Fruit fly (Drosophila melanogaster) whole organism, adult: ENCODE measurements around the gene Gyf.

Source experiments
- CG11617 ChIP-seq: fragments of 200-800 bp; sonication (Bioruptor generic); optimal IDR thresholded peaks from 2 replicates; lab custom pipeline; 2017; ENCODE audit warnings: mild to moderate bottlenecking, missing biosample characterization, missing genetic modification reagents, missing genetic modification characterization
- CG12768 ChIP-seq: fragments of 200-800 bp; sonication (Bioruptor generic); optimal IDR thresholded peaks from 2 replicates; lab custom pipeline; 2017; ENCODE audit warnings: missing biosample characterization, missing genetic modification characterization, mild to moderate bottlenecking, moderate library complexity, missing genetic modification reagents
- CG14711 ChIP-seq: fragments of 200-800 bp; sonication (Bioruptor generic); optimal IDR thresholded peaks from 2 replicates; lab custom pipeline; 2018; ENCODE audit warnings: missing biosample characterization, mild to moderate bottlenecking, missing genetic modification characterization, moderate library complexity
- CG5204 ChIP-seq: fragments of 200-800 bp; sonication (Bioruptor generic); optimal IDR thresholded peaks from 2 replicates; lab custom pipeline; 2016; ENCODE audit warnings: missing biosample characterization, missing genetic modification characterization
- CG7045 ChIP-seq: fragments of 200-800 bp; sonication (Bioruptor generic); optimal IDR thresholded peaks from 2 replicates; lab custom pipeline; 2017; ENCODE audit warnings: missing biosample characterization, mild to moderate bottlenecking, missing genetic modification characterization
- CG7101 ChIP-seq: fragments of 200-800 bp; sonication (Bioruptor generic); optimal IDR thresholded peaks from 2 replicates; lab custom pipeline; 2018; ENCODE audit warnings: missing biosample characterization, mild to moderate bottlenecking, missing genetic modification characterization, moderate library complexity
- Hr96 ChIP-seq: fragments of 200-800 bp; sonication (Bioruptor generic); optimal IDR thresholded peaks from 2 replicates; lab custom pipeline; 2016; ENCODE audit warnings: missing biosample characterization, missing genetic modification characterization
- cic ChIP-seq: fragments of 200-800 bp; sonication (Bioruptor generic); optimal IDR thresholded peaks from 2 replicates; lab custom pipeline; 2017; ENCODE audit warnings: missing biosample characterization, mild to moderate bottlenecking, missing genetic modification characterization, moderate library complexity
- kay ChIP-seq: fragments of 200-800 bp; sonication (Bioruptor generic); peaks from one replicate; lab custom pipeline; 2016; ENCODE audit warnings: missing biosample characterization, missing genetic modification characterization, borderline replicate concordance
- ovo ChIP-seq: fragments of 200-800 bp; sonication (Bioruptor generic); optimal IDR thresholded peaks from 2 replicates; lab custom pipeline; 2016; ENCODE audit warnings: missing biosample characterization, missing genetic modification characterization
- pad ChIP-seq: fragments of 200-800 bp; sonication (Bioruptor generic); optimal IDR thresholded peaks from 3 replicates; lab custom pipeline; 2017; ENCODE audit warnings: missing biosample characterization, missing genetic modification characterization, mild to moderate bottlenecking, moderate library complexity, missing genetic modification reagents
- tj ChIP-seq: fragments of 200-800 bp; sonication (Bioruptor generic); optimal IDR thresholded peaks from 3 replicates; lab custom pipeline; 2017; ENCODE audit warnings: missing biosample characterization, mild to moderate bottlenecking, missing genetic modification characterization, moderate library complexity
- toe ChIP-seq: fragments of 200-800 bp; sonication (Bioruptor generic); optimal IDR thresholded peaks from 2 replicates; lab custom pipeline; 2016; ENCODE audit warnings: missing biosample characterization, missing genetic modification characterization

DNA sequence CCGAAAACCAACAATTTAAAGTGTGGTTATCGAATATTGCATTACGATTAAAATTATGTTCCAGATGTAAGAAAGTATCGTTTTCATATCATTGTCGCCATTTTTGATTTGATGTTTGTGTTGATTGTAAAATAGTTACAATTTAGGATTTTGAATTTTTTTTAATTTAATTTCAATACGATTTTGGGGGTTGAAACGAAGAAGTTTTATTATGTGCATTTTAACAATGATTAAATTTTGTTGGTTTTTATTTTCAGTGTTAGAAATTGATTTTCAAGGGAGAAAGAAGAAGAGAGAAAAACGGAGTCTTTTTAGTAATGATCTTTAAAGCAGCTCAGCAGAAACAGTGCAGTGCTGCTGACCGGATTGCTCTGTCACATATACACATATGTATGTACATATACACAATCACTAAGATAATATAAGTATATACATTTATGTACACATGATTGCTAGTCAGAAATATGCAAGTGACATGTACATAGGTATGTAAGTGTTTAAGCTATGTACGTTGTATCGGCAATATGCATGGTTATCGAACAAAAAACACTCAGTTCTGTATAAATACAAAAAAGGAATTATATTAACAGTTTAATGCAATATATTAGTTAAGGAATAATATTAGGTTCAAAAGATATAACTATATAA lies 12.4 kb upstream of the Gyf start:
- TF ChIP-seq CG14711 (tag; lab: Kevin White, UChicago) (peak; percentile 19), ovo (no peak), kay (GFP tag; lab: Kevin White, UChicago) (peak; percentile 27), CG7045 (no peak), Hr96 (GFP tag; lab: Kevin White, UChicago) (no peak), pad (GFP tag; lab: Kevin White, UChicago) (no peak), CG11617 (no peak), tj (GFP tag; lab: Kevin White, UChicago) (no peak), cic (GFP tag; lab: Kevin White, UChicago) (no peak), CG12768 (GFP tag; lab: Kevin White, UChicago) (no peak), CG5204 (GFP tag; lab: Kevin White, UChicago) (no peak), toe (GFP tag; lab: Kevin White, UChicago) (no peak), CG7101 (tag; lab: Kevin White, UChicago) (no peak)
